Fruit fly (Drosophila melanogaster): ENCODE data around the gene CG3598.

Gene CG3598

dm6 chrX:2936727-2937126 lies at the start of gene CG3598:
TSS of gene CG3598 (plus strand) at chrX:2937027.
- TF ChIP-seq CTCF (optimal IDR thresholded peaks at IDR 0.05), result no peak
- no peak for TF ChIP-seq CG8478 (optimal IDR thresholded peaks at IDR 0.05)

dm6 chrX:2888211-2888610 lies 48.6 kb upstream of the CG3598 start:
- TF ChIP-seq CTCF (optimal IDR thresholded peaks at IDR 0.05) (no peak), CG8478 (optimal IDR thresholded peaks at IDR 0.05) (no peak)

dm6 chrX:2890468-2890867 lies 46.4 kb upstream of the CG3598 start, which contains the start of gene CG3526:
TSS of gene CG3526 (plus strand) at chrX:2890768.
- no peak for TF ChIP-seq CG8478 (optimal IDR thresholded peaks at IDR 0.05)

dm6 chrX:2907105-2907694 lies 29.6 kb upstream of the CG3598 start:
- TF ChIP-seq CTCF (optimal IDR thresholded peaks at IDR 0.05) (no peak), CG8478 (optimal IDR thresholded peaks at IDR 0.05) (no peak)

dm6 chrX:2912581-2912980 lies 24.2 kb upstream of the CG3598 start:
- TF ChIP-seq CTCF (optimal IDR thresholded peaks at IDR 0.05), result no peak
- no peak for TF ChIP-seq CG8478 (optimal IDR thresholded peaks at IDR 0.05)

- TF ChIP-seq CTCF (optimal IDR thresholded peaks at IDR 0.05), result no peak
- TF ChIP-seq CG8478 (optimal IDR thresholded peaks at IDR 0.05), result no peak
Measured at dm6 chrX:2914091-2914490, 22.7 kb upstream of the CG3598 start.

- peak; percentile 51 to 58 for TF ChIP-seq CTCF (optimal IDR thresholded peaks at IDR 0.05)
- no peak for TF ChIP-seq CG8478 (optimal IDR thresholded peaks at IDR 0.05)
Measured at dm6 chrX:2915108-2915507, 21.7 kb upstream of the CG3598 start.

dm6 chrX:2918551-2918950 lies 18.3 kb upstream of the CG3598 start:
- TF ChIP-seq CG8478 (optimal IDR thresholded peaks at IDR 0.05) (no peak), CTCF (optimal IDR thresholded peaks at IDR 0.05) (no peak)

- no peak for TF ChIP-seq CTCF (optimal IDR thresholded peaks at IDR 0.05)
- TF ChIP-seq CG8478 (optimal IDR thresholded peaks at IDR 0.05), result no peak
Measured at dm6 chrX:2919742-2920141, 17.1 kb upstream of the CG3598 start, which contains the start of gene CG3588. TSS of gene CG3588 (plus strand) at chrX:2919770.

- TF ChIP-seq CG8478 (optimal IDR thresholded peaks at IDR 0.05) (no peak), CTCF (optimal IDR thresholded peaks at IDR 0.05) (no peak)
Measured at dm6 chrX:2927158-2927557, 9.7 kb upstream of the CG3598 start, which contains the start of gene CG14424. TSS of gene CG14424 (minus strand) at chrX:2927258.

- TF ChIP-seq CG8478 (optimal IDR thresholded peaks at IDR 0.05) (no peak), CTCF (optimal IDR thresholded peaks at IDR 0.05) (no peak)
Measured at dm6 chrX:2929496-2929895, 7.3 kb upstream of the CG3598 start, which contains the start of gene CG32793. TSS of gene CG32793 (plus strand) at chrX:2929796.

dm6 chrX:2934827-2935226 lies 2.0 kb upstream of the CG3598 start, which contains the start of gene CG3592:
TSS of gene CG3592 (plus strand) at chrX:2935127.
- no peak for TF ChIP-seq CG8478 (optimal IDR thresholded peaks at IDR 0.05)
- no peak for TF ChIP-seq CTCF (optimal IDR thresholded peaks at IDR 0.05)

dm6 chrX:2938556-2938955 lies 1.7 kb downstream of the CG3598 start, which contains the start of gene CG14420:
TSS of gene CG14420 (plus strand) at chrX:2938856.
- TF ChIP-seq CTCF (optimal IDR thresholded peaks at IDR 0.05), result no peak
- TF ChIP-seq CG8478 (optimal IDR thresholded peaks at IDR 0.05), result no peak

- no peak for TF ChIP-seq CG8478 (optimal IDR thresholded peaks at IDR 0.05)
- TF ChIP-seq CTCF (optimal IDR thresholded peaks at IDR 0.05), result no peak
Measured at dm6 chrX:2941108-2941507, 4.3 kb downstream of the CG3598 start, which contains the start of gene CG14421. TSS of gene CG14421 (plus strand) at chrX:2941408.

- no peak for TF ChIP-seq CG8478 (optimal IDR thresholded peaks at IDR 0.05)
- TF ChIP-seq CTCF (optimal IDR thresholded peaks at IDR 0.05), result no peak
Measured at dm6 chrX:2943086-2943485, 6.3 kb downstream of the CG3598 start, which contains the start of gene CG14422. TSS of gene CG14422 (plus strand) at chrX:2943386.

dm6 chrX:2945103-2945502 lies 8.3 kb downstream of the CG3598 start, which contains the start of gene CG14423:
TSS of gene CG14423 (plus strand) at chrX:2945403.
- TF ChIP-seq CTCF (optimal IDR thresholded peaks at IDR 0.05), result no peak
- TF ChIP-seq CG8478 (optimal IDR thresholded peaks at IDR 0.05), result no peak
